Worm (Caenorhabditis elegans) whole organism, L2 larva: ENCODE measurements around the gene fntb-1.
A peak's percentile ranks its signal among the peaks of the same experiment; 100 is the strongest.

Source experiments
- C34F6.9 ChIP-seq: fragments of 150-350 bp; optimal IDR thresholded peaks from 2 replicates; lab custom pipeline; 2014; ENCODE audit warnings: missing biosample characterization, missing genetic modification characterization
- F13H6.1 ChIP-seq: sonication (generic microtip); optimal IDR thresholded peaks from 2 replicates; lab custom pipeline; 2016; ENCODE audit warnings: missing genetic modification characterization, missing compliant biosample characterization
- R02D3.7 ChIP-seq: fragments of 150-350 bp; optimal IDR thresholded peaks from 2 replicates; lab custom pipeline; 2014; ENCODE audit warnings: missing biosample characterization, missing genetic modification characterization
- Y55F3AM.14 ChIP-seq: fragments of 200-800 bp; sonication (Bioruptor generic); optimal IDR thresholded peaks from 2 replicates; lab custom pipeline; 2018; ENCODE audit warnings: mild to moderate bottlenecking, missing genetic modification characterization, missing compliant biosample characterization
- ZK546.5 ChIP-seq: sonication (generic microtip); optimal IDR thresholded peaks from 2 replicates; lab custom pipeline; 2017; ENCODE audit warnings: missing biosample characterization, missing genetic modification characterization
- alr-1 ChIP-seq: fragments of 150-350 bp; optimal IDR thresholded peaks from 2 replicates; lab custom pipeline; 2014; ENCODE audit warnings: missing biosample characterization, missing genetic modification characterization
- aly-2 ChIP-seq: fragments of 150-350 bp; optimal IDR thresholded peaks from 2 replicates; lab custom pipeline; 2014; ENCODE audit warnings: missing biosample characterization, missing genetic modification characterization
- ama-1 ChIP-seq: fragments of 150-350 bp; optimal IDR thresholded peaks from 2 replicates; lab custom pipeline; 2018; ENCODE audit warnings: inconsistent platforms
- blmp-1 ChIP-seq: sonication (generic microtip); optimal IDR thresholded peaks from 2 replicates; lab custom pipeline; 2017; ENCODE audit warnings: missing genetic modification characterization, mild to moderate bottlenecking, missing compliant biosample characterization, antibody characterized with exemption, moderate library complexity; ENCODE audit not compliant: insufficient read depth
- ceh-82 ChIP-seq: fragments of 150-350 bp; optimal IDR thresholded peaks from 2 replicates; lab custom pipeline; 2014; ENCODE audit warnings: missing biosample characterization, missing genetic modification characterization
- crh-2 ChIP-seq: sonication (generic microtip); optimal IDR thresholded peaks from 2 replicates; lab custom pipeline; 2017; ENCODE audit warnings: missing biosample characterization, missing genetic modification characterization
- dmd-4 ChIP-seq: sonication (generic microtip); optimal IDR thresholded peaks from 2 replicates; lab custom pipeline; 2017; ENCODE audit warnings: missing biosample characterization, missing genetic modification characterization
- egl-27 ChIP-seq: sonication (generic microtip); optimal IDR thresholded peaks from 3 replicates; lab custom pipeline; 2017; ENCODE audit warnings: missing biosample characterization, missing genetic modification reagents, missing genetic modification characterization
- elt-1 ChIP-seq: fragments of 150-350 bp; optimal IDR thresholded peaks from 2 replicates; lab custom pipeline; 2014; ENCODE audit warnings: missing biosample characterization, missing genetic modification characterization
- fos-1 ChIP-seq: fragments of 150-350 bp; optimal IDR thresholded peaks from 2 replicates; lab custom pipeline; 2014; ENCODE audit warnings: missing biosample characterization, missing genetic modification characterization
- gmeb-1 ChIP-seq: fragments of 150-350 bp; optimal IDR thresholded peaks from 2 replicates; lab custom pipeline; 2014; ENCODE audit warnings: missing biosample characterization, missing genetic modification characterization
- lin-11 ChIP-seq: fragments of 150-350 bp; sonication (generic microtip); optimal IDR thresholded peaks from 2 replicates; lab custom pipeline; 2014; ENCODE audit warnings: missing biosample characterization, missing genetic modification characterization, inconsistent platforms, mixed read lengths
- lin-13 ChIP-seq: fragments of 150-350 bp; optimal IDR thresholded peaks from 2 replicates; lab custom pipeline; 2014; ENCODE audit warnings: missing biosample characterization, missing genetic modification reagents, missing genetic modification characterization
- lin-39 ChIP-seq: fragments of 150-350 bp; optimal IDR thresholded peaks from 2 replicates; lab custom pipeline; 2014; ENCODE audit warnings: missing biosample characterization, missing genetic modification reagents, missing genetic modification characterization
- lsy-2 ChIP-seq, 2 experiments: fragments of 150-350 bp in 1 of 2; sonication (generic microtip) in 1 of 2; optimal IDR thresholded peaks; 2 replicates each; lab custom pipeline; 2014 to 2017; ENCODE audit warnings: missing biosample characterization in 2 of 2, missing genetic modification characterization in 2 of 2
- mab-5 ChIP-seq: fragments of 150-350 bp; optimal IDR thresholded peaks from 2 replicates; lab custom pipeline; 2014; ENCODE audit warnings: missing biosample characterization, missing genetic modification characterization
- mbf-1 ChIP-seq: sonication (generic microtip); optimal IDR thresholded peaks from 2 replicates; lab custom pipeline; 2017; ENCODE audit warnings: missing biosample characterization, missing genetic modification characterization
- mdl-1 ChIP-seq, 2 experiments: fragments of 150-350 bp in 1 of 2; sonication (generic microtip) in 1 of 2; optimal IDR thresholded peaks; 2 replicates each; lab custom pipeline; 2017; ENCODE audit warnings: missing biosample characterization in 2 of 2, missing genetic modification characterization in 2 of 2
- nhr-10 ChIP-seq: sonication (generic microtip); optimal IDR thresholded peaks from 2 replicates; lab custom pipeline; 2017; ENCODE audit warnings: missing biosample characterization, missing genetic modification characterization
- nhr-11 ChIP-seq: fragments of 150-350 bp; optimal IDR thresholded peaks from 2 replicates; lab custom pipeline; 2014; ENCODE audit warnings: missing biosample characterization, missing genetic modification characterization
- nhr-12 ChIP-seq: fragments of 150-350 bp; optimal IDR thresholded peaks from 2 replicates; lab custom pipeline; 2014; ENCODE audit warnings: missing biosample characterization, missing genetic modification characterization
- nhr-129 ChIP-seq: fragments of 150-350 bp; optimal IDR thresholded peaks from 2 replicates; lab custom pipeline; 2014; ENCODE audit warnings: missing biosample characterization, missing genetic modification characterization
- nhr-21 ChIP-seq: fragments of 150-350 bp; optimal IDR thresholded peaks from 2 replicates; lab custom pipeline; 2014; ENCODE audit warnings: missing biosample characterization, missing genetic modification characterization
- nhr-23 ChIP-seq: fragments of 150-350 bp; optimal IDR thresholded peaks from 2 replicates; lab custom pipeline; 2014; ENCODE audit warnings: missing biosample characterization, missing genetic modification reagents, missing genetic modification characterization
- nhr-237 ChIP-seq: fragments of 150-350 bp; optimal IDR thresholded peaks from 2 replicates; lab custom pipeline; 2014; ENCODE audit warnings: missing biosample characterization, missing genetic modification characterization
- nhr-25 ChIP-seq: fragments of 150-350 bp; sonication (generic microtip); optimal IDR thresholded peaks from 3 replicates; lab custom pipeline; 2014; ENCODE audit warnings: missing biosample characterization, missing genetic modification characterization
- nhr-6 ChIP-seq: fragments of 150-350 bp; optimal IDR thresholded peaks from 2 replicates; lab custom pipeline; 2014; ENCODE audit warnings: missing biosample characterization, missing genetic modification characterization
- peb-1 ChIP-seq: fragments of 150-350 bp; optimal IDR thresholded peaks from 2 replicates; lab custom pipeline; 2014; ENCODE audit warnings: missing biosample characterization, missing genetic modification characterization
- sem-4 ChIP-seq: fragments of 150-350 bp; optimal IDR thresholded peaks from 2 replicates; lab custom pipeline; 2014; ENCODE audit warnings: missing biosample characterization, missing genetic modification reagents, missing genetic modification characterization
- skn-1 ChIP-seq: sonication (generic microtip); optimal IDR thresholded peaks from 2 replicates; lab custom pipeline; 2017; ENCODE audit warnings: missing biosample characterization, missing genetic modification characterization
- sma-3 ChIP-seq: sonication (generic microtip); optimal IDR thresholded peaks from 2 replicates; lab custom pipeline; 2016; ENCODE audit warnings: missing genetic modification reagents, missing genetic modification characterization, missing compliant biosample characterization
- sma-9 ChIP-seq, 2 experiments: fragments of 150-350 bp in 1 of 2; sonication (generic microtip) in 1 of 2; optimal IDR thresholded peaks; 2 replicates each; lab custom pipeline; 2014 to 2016; ENCODE audit warnings: missing genetic modification characterization in 2 of 2, mild to moderate bottlenecking in 1 of 2, missing biosample characterization in 1 of 2, missing compliant biosample characterization in 1 of 2, missing genetic modification reagents in 1 of 2, moderate library complexity in 1 of 2
- snpc-4 ChIP-seq: fragments of 150-350 bp; optimal IDR thresholded peaks from 2 replicates; lab custom pipeline; 2014; ENCODE audit warnings: missing biosample characterization, missing genetic modification characterization
- unc-39 ChIP-seq: fragments of 150-350 bp; optimal IDR thresholded peaks from 2 replicates; lab custom pipeline; 2014; ENCODE audit warnings: missing biosample characterization, missing genetic modification characterization
- unc-55 ChIP-seq: fragments of 150-350 bp; sonication (generic microtip); optimal IDR thresholded peaks from 3 replicates; lab custom pipeline; 2014; ENCODE audit warnings: missing biosample characterization, missing genetic modification reagents, missing genetic modification characterization
- unc-62 ChIP-seq: fragments of 150-350 bp; optimal IDR thresholded peaks from 2 replicates; lab custom pipeline; 2014; ENCODE audit warnings: missing biosample characterization, missing genetic modification reagents, missing genetic modification characterization
- zag-1 ChIP-seq: fragments of 150-350 bp; optimal IDR thresholded peaks from 2 replicates; lab custom pipeline; 2014; ENCODE audit warnings: missing biosample characterization, missing genetic modification characterization
- ztf-1 ChIP-seq: fragments of 200-800 bp; sonication (Bioruptor generic); conservative IDR thresholded peaks from 2 replicates; pipeline ENCODE4 v1.3.6; 2022; ENCODE audit warnings: missing genetic modification characterization, missing compliant biosample characterization
- ztf-11 ChIP-seq: sonication (generic microtip); optimal IDR thresholded peaks from 2 replicates; lab custom pipeline; 2017; ENCODE audit warnings: missing biosample characterization, missing genetic modification characterization
- ztf-4 ChIP-seq: fragments of 150-350 bp; optimal IDR thresholded peaks from 2 replicates; lab custom pipeline; 2014; ENCODE audit warnings: missing biosample characterization, missing genetic modification characterization

Gene fntb-1

ce11 chrV:14423268-14423667, 24.2 kb upstream of the fntb-1 start, which contains the start of gene rpoa-12:
TSS of gene rpoa-12 (minus strand) at chrV:14423304.
- TF ChIP-seq nhr-10 (no peak), lin-39 (tag; lab: Kevin White, UChicago) (no peak), C34F6.9 (peak; percentile 68), unc-39 (tag; lab: Kevin White, UChicago) (no peak), R02D3.7 (no peak), ceh-82 (tag; lab: Kevin White, UChicago) (no peak), Y55F3AM.14 (no peak), gmeb-1 (tag; lab: Kevin White, UChicago) (no peak), nhr-21 (tag; lab: Kevin White, UChicago) (no peak), unc-55 (GFP tag; lab: Kevin White, UChicago) (peak; percentile 58), mbf-1 (tag; lab: Kevin White, UChicago) (no peak), skn-1 (peak; percentile 84), nhr-237 (tag; lab: Kevin White, UChicago) (no peak), nhr-23 (tag; lab: Kevin White, UChicago) (no peak), sma-9 (GFP tag; optimal IDR thresholded peaks at IDR 0.05; lab: Kevin White, UChicago) (peak; percentile 43), sma-9 (tag; optimal IDR thresholded peaks at IDR 0.05; lab: Kevin White, UChicago) (no peak), peb-1 (tag; lab: Kevin White, UChicago) (no peak), zag-1 (no peak), F13H6.1 (tag; lab: Kevin White, UChicago) (peak; percentile 5), fos-1 (tag; lab: Kevin White, UChicago) (no peak), ama-1 (no peak), aly-2 (no peak), unc-62 (GFP tag; lab: Kevin White, UChicago) (no peak), ztf-11 (no peak), ZK546.5 (tag; lab: Kevin White, UChicago) (no peak), crh-2 (peak; percentile 40), egl-27 (tag; lab: Kevin White, UChicago) (no peak), nhr-12 (tag; lab: Kevin White, UChicago) (no peak), nhr-6 (tag; lab: Kevin White, UChicago) (no peak), ztf-4 (tag; lab: Kevin White, UChicago) (no peak), dmd-4 (tag; lab: Kevin White, UChicago) (no peak), nhr-25 (no peak), mab-5 (tag; lab: Kevin White, UChicago) (no peak), lin-13 (no peak), blmp-1 (tag; lab: Kevin White, UChicago) (no peak), snpc-4 (tag; lab: Kevin White, UChicago) (no peak), elt-1 (tag; lab: Kevin White, UChicago) (no peak), ztf-1 (GFP tag; lab: Robert Waterston, UW) (no peak), mdl-1 (tag; optimal IDR thresholded peaks at IDR 0.05; lab: Kevin White, UChicago) (no peak), lsy-2 (tag; optimal IDR thresholded peaks at IDR 0.05; lab: Kevin White, UChicago) (peak in 1 of 2 experiments; percentile 44), nhr-11 (tag; lab: Kevin White, UChicago) (no peak), sma-3 (peak; percentile 30), nhr-129 (tag; lab: Kevin White, UChicago) (peak; percentile 59), alr-1 (no peak)

DNA sequence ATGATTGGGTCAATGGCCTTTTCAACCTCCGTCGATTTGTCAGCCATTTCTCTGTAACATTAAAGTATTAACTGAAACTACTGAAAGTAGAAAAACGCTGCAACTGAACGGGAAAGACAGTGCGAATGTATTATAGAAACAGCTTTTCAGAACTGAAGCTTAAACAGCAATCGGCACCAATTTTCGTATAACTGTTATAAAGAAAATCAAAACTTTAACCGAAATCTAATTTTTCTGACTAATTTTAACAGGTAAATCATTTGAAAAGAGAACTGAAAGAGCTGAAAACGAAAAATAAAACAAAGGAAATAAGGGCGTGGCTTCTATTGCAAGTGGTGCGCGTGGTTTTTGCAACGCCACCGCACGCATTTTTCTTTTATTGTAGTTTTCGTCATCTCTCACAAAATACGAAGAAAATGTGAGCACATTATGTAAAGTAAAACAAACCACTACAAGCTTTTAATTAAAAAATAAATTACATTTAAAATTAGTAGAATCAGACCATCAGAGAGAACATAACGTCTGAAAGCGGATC, 22.4 kb upstream of the fntb-1 start, which contains the start of gene rrsr-1:
TSS of gene rrsr-1 (minus strand) at position 51 of the 535 bp plus-strand sequence.
- TF ChIP-seq ZK546.5 (tag; lab: Kevin White, UChicago) (no peak), F13H6.1 (tag; lab: Kevin White, UChicago) (peak; percentile 38), nhr-12 (tag; lab: Kevin White, UChicago) (no peak), nhr-129 (tag; lab: Kevin White, UChicago) (peak; percentile 46), alr-1 (no peak), C34F6.9 (peak; percentile 56), lin-11 (tag; lab: Kevin White, UChicago) (peak; percentile 38), sma-3 (peak; percentile 28), skn-1 (peak; percentile 62), crh-2 (no peak), fos-1 (tag; lab: Kevin White, UChicago) (no peak), sem-4 (no peak), unc-62 (GFP tag; lab: Kevin White, UChicago) (no peak), unc-39 (tag; lab: Kevin White, UChicago) (no peak), nhr-10 (no peak), lin-13 (no peak), ztf-1 (GFP tag; lab: Robert Waterston, UW) (no peak), nhr-11 (tag; lab: Kevin White, UChicago) (no peak), nhr-6 (tag; lab: Kevin White, UChicago) (no peak), sma-9 (GFP tag; optimal IDR thresholded peaks at IDR 0.05; lab: Kevin White, UChicago) (peak; percentile 47), sma-9 (tag; optimal IDR thresholded peaks at IDR 0.05; lab: Kevin White, UChicago) (no peak), lsy-2 (tag; optimal IDR thresholded peaks at IDR 0.05; lab: Kevin White, UChicago) (peak in 1 of 2 experiments; percentile 33), unc-55 (GFP tag; lab: Kevin White, UChicago) (peak; percentile 54), snpc-4 (tag; lab: Kevin White, UChicago) (no peak)
